Worm (Caenorhabditis elegans) whole organism, L3 larva: Measurements from ENCODE around the gene egl-18.

Experiments
- R02D3.7 ChIP-seq: fragments of 150-350 bp; optimal IDR thresholded peaks from 2 replicates; lab custom pipeline; 2014; ENCODE audit warnings: missing biosample characterization, missing genetic modification characterization
- ZK546.5 ChIP-seq: sonication (generic microtip); optimal IDR thresholded peaks from 2 replicates; lab custom pipeline; 2017; ENCODE audit warnings: missing biosample characterization, missing genetic modification characterization
- aly-2 ChIP-seq: fragments of 150-350 bp; optimal IDR thresholded peaks from 2 replicates; lab custom pipeline; 2014; ENCODE audit warnings: missing biosample characterization, missing genetic modification characterization
- ama-1 ChIP-seq: fragments of 150-350 bp; optimal IDR thresholded peaks from 2 replicates; lab custom pipeline; 2018
- ceh-16 ChIP-seq: sonication (generic microtip); optimal IDR thresholded peaks from 2 replicates; lab custom pipeline; 2017; ENCODE audit warnings: missing biosample characterization, missing genetic modification characterization
- ceh-28 ChIP-seq: fragments of 150-350 bp; optimal IDR thresholded peaks from 2 replicates; lab custom pipeline; 2014; ENCODE audit warnings: missing biosample characterization, missing genetic modification reagents, missing genetic modification characterization
- ceh-82 ChIP-seq: fragments of 150-350 bp; optimal IDR thresholded peaks from 2 replicates; lab custom pipeline; 2014; ENCODE audit warnings: missing biosample characterization, missing genetic modification characterization
- egl-27 ChIP-seq: sonication (generic microtip); optimal IDR thresholded peaks from 4 replicates; lab custom pipeline; 2017; ENCODE audit warnings: missing biosample characterization, missing genetic modification reagents, missing genetic modification characterization
- egl-5 ChIP-seq: fragments of 150-350 bp; optimal IDR thresholded peaks from 2 replicates; lab custom pipeline; 2017; ENCODE audit warnings: missing biosample characterization, missing genetic modification reagents, missing genetic modification characterization, inconsistent platforms
- elt-1 ChIP-seq: fragments of 150-350 bp; optimal IDR thresholded peaks from 2 replicates; lab custom pipeline; 2014; ENCODE audit warnings: missing biosample characterization, missing genetic modification characterization
- elt-2 ChIP-seq: sonication (generic microtip); optimal IDR thresholded peaks from 2 replicates; lab custom pipeline; 2016; ENCODE audit warnings: missing genetic modification reagents, mild to moderate bottlenecking, missing genetic modification characterization, missing compliant biosample characterization
- elt-3 ChIP-seq, 3 experiments: fragments of 150-350 bp in 1 of 3; sonication (generic microtip) in 2 of 3; optimal IDR thresholded peaks; 2 replicates in 2 of 3; 4 replicates in 1 of 3; lab custom pipeline; 2014 to 2017; ENCODE audit warnings: missing biosample characterization in 3 of 3, missing genetic modification characterization in 3 of 3
- eor-1 ChIP-seq, 2 experiments: fragments of 150-350 bp; optimal IDR thresholded peaks; 2 replicates each; lab custom pipeline; 2014 to 2018; ENCODE audit warnings: missing biosample characterization in 2 of 2, missing genetic modification characterization in 2 of 2
- fkh-2 ChIP-seq: fragments of 150-350 bp; optimal IDR thresholded peaks from 2 replicates; lab custom pipeline; 2014; ENCODE audit warnings: missing biosample characterization, missing genetic modification reagents, missing genetic modification characterization
- hmg-11 ChIP-seq: sonication (generic microtip); optimal IDR thresholded peaks from 2 replicates; lab custom pipeline; 2016; ENCODE audit warnings: missing genetic modification characterization, missing compliant biosample characterization
- lin-15B ChIP-seq: fragments of 150-350 bp; optimal IDR thresholded peaks from 2 replicates; lab custom pipeline; 2014; ENCODE audit warnings: missing biosample characterization, missing genetic modification characterization
- lin-39 ChIP-seq: fragments of 150-350 bp; optimal IDR thresholded peaks from 2 replicates; lab custom pipeline; 2018; ENCODE audit warnings: missing biosample characterization, missing genetic modification reagents, missing genetic modification characterization
- lsy-12 ChIP-seq: sonication (generic microtip); optimal IDR thresholded peaks from 2 replicates; lab custom pipeline; 2016; ENCODE audit warnings: mild to moderate bottlenecking, missing genetic modification characterization, missing compliant biosample characterization
- nfya-1 ChIP-seq: sonication (generic microtip); optimal IDR thresholded peaks from 2 replicates; lab custom pipeline; 2017; ENCODE audit warnings: missing genetic modification characterization, mild to moderate bottlenecking, missing compliant biosample characterization, antibody characterized with exemption, moderate library complexity; ENCODE audit not compliant: insufficient read depth
- nhr-11 ChIP-seq: fragments of 150-350 bp; optimal IDR thresholded peaks from 2 replicates; lab custom pipeline; 2014; ENCODE audit warnings: missing biosample characterization, missing genetic modification characterization
- nhr-12 ChIP-seq: fragments of 150-350 bp; optimal IDR thresholded peaks from 2 replicates; lab custom pipeline; 2014; ENCODE audit warnings: missing biosample characterization, missing genetic modification characterization
- nhr-23 ChIP-seq: fragments of 150-350 bp; optimal IDR thresholded peaks from 2 replicates; lab custom pipeline; 2014; ENCODE audit warnings: missing biosample characterization, missing genetic modification reagents, missing genetic modification characterization
- nhr-25 ChIP-seq: sonication (generic microtip); optimal IDR thresholded peaks from 2 replicates; lab custom pipeline; 2017; ENCODE audit warnings: missing biosample characterization, missing genetic modification characterization
- nhr-67 ChIP-seq: fragments of 150-350 bp; optimal IDR thresholded peaks from 2 replicates; lab custom pipeline; 2014; ENCODE audit warnings: missing biosample characterization, missing genetic modification characterization
- nhr-76 ChIP-seq: fragments of 150-350 bp; sonication (generic microtip); optimal IDR thresholded peaks from 5 replicates; lab custom pipeline; 2014; ENCODE audit warnings: missing biosample characterization, missing genetic modification characterization
- nhr-77 ChIP-seq: fragments of 150-350 bp; optimal IDR thresholded peaks from 2 replicates; lab custom pipeline; 2014; ENCODE audit warnings: missing biosample characterization, missing genetic modification characterization
- pha-4 ChIP-seq: fragments of 150-350 bp; optimal IDR thresholded peaks from 2 replicates; lab custom pipeline; 2014; ENCODE audit warnings: missing biosample characterization, missing genetic modification reagents, missing genetic modification characterization
- pqm-1 ChIP-seq: fragments of 150-350 bp; optimal IDR thresholded peaks from 2 replicates; lab custom pipeline; 2017; ENCODE audit warnings: missing biosample characterization, missing genetic modification characterization, inconsistent platforms
- sea-2 ChIP-seq: fragments of 150-350 bp; sonication (generic microtip); optimal IDR thresholded peaks from 4 replicates; lab custom pipeline; 2014; ENCODE audit warnings: missing biosample characterization, missing genetic modification reagents, missing genetic modification characterization
- skn-1 ChIP-seq: fragments of 150-350 bp; optimal IDR thresholded peaks from 2 replicates; lab custom pipeline; 2014; ENCODE audit warnings: missing biosample characterization, missing genetic modification characterization
- snpc-4 ChIP-seq: fragments of 150-350 bp; optimal IDR thresholded peaks from 2 replicates; lab custom pipeline; 2014; ENCODE audit warnings: missing biosample characterization, missing genetic modification characterization
- tbx-2 ChIP-seq: sonication (generic microtip); optimal IDR thresholded peaks from 2 replicates; lab custom pipeline; 2016; ENCODE audit warnings: mild to moderate bottlenecking, missing genetic modification characterization, missing compliant biosample characterization
- unc-62 ChIP-seq: fragments of 150-350 bp; sonication (generic microtip); optimal IDR thresholded peaks from 4 replicates; lab custom pipeline; 2014; ENCODE audit warnings: missing biosample characterization, missing genetic modification reagents, missing genetic modification characterization

egl-18 gene

DNA sequence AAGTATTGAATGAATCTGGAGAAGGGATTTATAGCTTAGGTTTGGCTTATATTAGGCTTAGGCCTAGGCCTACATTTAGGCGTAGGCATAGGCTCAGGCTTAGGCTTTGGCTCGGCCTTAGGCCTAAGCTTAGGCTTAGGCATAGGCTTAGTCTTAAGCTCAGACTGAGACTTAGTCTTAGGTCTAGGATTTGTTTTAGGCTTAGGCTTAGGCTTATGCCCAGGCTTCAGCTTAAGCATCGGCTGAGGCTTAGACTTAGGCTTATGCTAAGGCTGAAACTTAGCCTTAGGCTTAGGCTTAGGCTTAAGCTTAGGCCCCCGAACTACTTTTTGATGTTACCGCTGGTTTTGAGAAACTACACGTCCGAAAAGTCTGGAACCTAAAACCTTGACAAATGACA, 18.4 kb downstream of the egl-18 start:
- no peak for TF ChIP-seq R02D3.7 (tag; lab: Kevin White, UChicago)
- TF ChIP-seq fkh-2 (tag; lab: Kevin White, UChicago), result no peak
- TF ChIP-seq hmg-11 (tag; lab: Kevin White, UChicago), result no peak
- TF ChIP-seq sea-2 (GFP tag; lab: Kevin White, UChicago), result no peak
- TF ChIP-seq elt-3 (tag; optimal IDR thresholded peaks at IDR 0.05; lab: Kevin White, UChicago), result no peak
- no peak for TF ChIP-seq eor-1 (tag; optimal IDR thresholded peaks at IDR 0.05; lab: Kevin White, UChicago)

DNA sequence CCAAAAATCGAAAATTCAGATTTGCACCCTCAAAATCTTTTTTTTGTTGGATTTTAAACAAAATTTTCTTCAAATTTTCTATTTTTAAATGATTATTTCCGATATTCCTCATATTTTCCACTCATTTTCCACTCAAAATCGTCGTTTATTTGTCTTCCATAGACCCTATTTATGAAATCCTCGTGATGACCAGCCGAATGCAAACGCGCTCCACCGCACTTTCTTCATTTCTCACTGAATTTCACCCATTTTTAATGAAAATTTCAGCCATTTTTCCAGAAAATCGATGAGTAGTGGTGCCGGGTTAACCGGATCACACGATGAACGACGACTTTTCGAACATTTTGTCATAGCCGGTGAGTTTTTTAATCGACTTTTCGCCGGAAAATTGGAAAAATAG, 21.6 kb downstream of the egl-18 start, which contains the start of gene denn-4:
Gene denn-4 (plus strand): TSS at position 280 of the 400 bp plus-strand sequence.
- TF ChIP-seq nfya-1, result peak; percentile 5
- peak; percentile 68 for TF ChIP-seq lin-15B
- TF ChIP-seq pha-4, result peak; percentile 44
- no peak for TF ChIP-seq skn-1

DNA sequence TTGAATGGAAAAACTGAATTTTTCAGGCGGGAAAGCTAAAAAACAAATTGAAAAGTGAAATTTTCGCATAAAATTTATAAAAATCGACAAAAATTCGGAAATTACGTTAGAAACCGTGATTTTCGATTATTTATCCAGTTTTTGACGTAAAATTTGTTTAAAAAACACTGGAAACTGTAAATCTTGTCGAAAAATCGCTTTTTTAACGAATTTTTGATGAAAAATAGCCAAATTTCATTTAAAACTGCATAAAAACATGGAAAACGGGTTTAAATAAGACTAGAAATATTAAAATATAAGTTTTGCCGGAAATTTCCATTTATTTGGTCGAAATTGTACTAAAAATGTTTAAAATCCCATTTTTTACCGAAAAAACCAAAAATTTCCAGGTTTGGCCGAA, 22.1 kb downstream of the egl-18 start:
- TF ChIP-seq R02D3.7 (tag; lab: Kevin White, UChicago) (no peak), lin-39 (tag; lab: Kevin White, UChicago) (no peak)
- TF ChIP-seq, all 47 proteins: peak for 0

DNA sequence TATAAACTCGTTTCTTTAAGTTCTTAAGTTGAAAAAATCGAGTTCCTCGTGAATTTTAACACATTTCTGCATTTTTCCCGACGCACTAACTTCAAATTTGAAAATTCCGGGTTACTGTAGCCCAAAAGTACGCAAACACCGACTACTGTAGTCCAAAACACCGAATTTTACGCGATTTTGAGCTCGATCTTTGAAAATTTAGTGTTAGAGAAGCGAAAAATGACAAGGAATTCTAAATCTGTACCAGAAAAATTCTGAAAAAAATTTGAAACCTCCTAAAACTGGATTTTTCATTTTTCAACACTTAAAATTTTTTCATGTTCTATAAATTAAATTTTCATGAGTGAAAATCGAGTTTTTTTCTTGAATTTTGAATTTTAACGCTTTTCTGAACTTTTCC, 43.1 kb downstream of the egl-18 start:
- no peak for TF ChIP-seq lsy-12 (tag; lab: Kevin White, UChicago)
- TF ChIP-seq ama-1 (lab: Kevin White, UChicago), result no peak
- TF ChIP-seq nhr-11, result no peak
- TF ChIP-seq skn-1, result no peak
- no peak for TF ChIP-seq ceh-16 (tag; lab: Kevin White, UChicago)
- no peak for TF ChIP-seq R02D3.7 (tag; lab: Kevin White, UChicago)
- TF ChIP-seq nhr-23 (tag; lab: Kevin White, UChicago), result no peak

DNA sequence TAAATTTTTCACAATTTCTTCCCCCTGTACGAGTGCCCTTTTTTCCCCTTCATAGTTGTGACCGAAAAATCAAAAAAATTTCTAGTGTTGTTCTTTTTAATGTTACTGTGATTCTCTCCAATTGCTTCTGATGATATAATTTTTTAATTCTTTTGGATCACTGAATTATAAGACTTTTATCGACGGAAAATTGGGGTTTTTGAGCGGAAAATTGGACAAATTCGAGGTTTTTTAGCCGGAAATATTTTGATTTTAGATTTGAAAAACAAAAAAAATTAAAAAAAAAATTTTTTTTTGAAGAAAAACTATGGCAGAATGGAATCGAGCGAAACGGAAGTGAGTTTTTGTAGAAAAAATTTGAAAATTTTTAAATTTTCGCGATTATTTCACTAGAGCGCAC, 45.8 kb downstream of the egl-18 start, which contains the start of gene tsen-54:
Gene tsen-54 (plus strand): TSS at position 301 of the 400 bp plus-strand sequence.
- no peak for TF ChIP-seq aly-2 (tag; lab: Kevin White, UChicago)
- TF ChIP-seq fkh-2 (tag; lab: Kevin White, UChicago), result no peak

DNA sequence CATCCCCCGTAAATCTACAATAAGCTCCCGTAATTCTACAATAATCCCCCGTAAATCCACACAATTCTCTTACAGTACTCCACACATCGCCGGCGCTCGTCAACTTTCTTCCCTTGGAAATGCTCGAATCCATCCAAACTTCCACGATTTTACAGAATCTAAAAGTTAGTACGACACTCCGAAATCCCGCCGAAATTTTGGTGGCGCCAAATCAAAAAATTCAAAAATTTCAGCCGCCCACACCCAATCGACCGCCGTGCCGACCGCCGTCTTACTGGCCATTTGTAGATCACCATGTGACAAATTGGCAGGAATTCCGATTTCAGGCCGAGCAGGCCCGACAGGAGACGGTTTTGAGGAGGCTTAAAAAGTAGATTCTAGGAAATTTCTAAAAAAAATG, 50.2 kb downstream of the egl-18 start:
- TF ChIP-seq elt-1 (tag; lab: Kevin White, UChicago) (no peak), nhr-12 (no peak), ceh-82 (tag; lab: Kevin White, UChicago) (no peak), nhr-11 (no peak), nfya-1 (no peak), pqm-1 (tag; lab: Kevin White, UChicago) (no peak), lin-39 (tag; lab: Kevin White, UChicago) (no peak), elt-2 (no peak), egl-27 (tag; lab: Kevin White, UChicago) (no peak), ZK546.5 (tag; lab: Kevin White, UChicago) (no peak), nhr-25 (no peak), lin-15B (no peak), tbx-2 (tag; lab: Kevin White, UChicago) (no peak), egl-5 (tag; lab: Kevin White, UChicago) (no peak), unc-62 (GFP tag; lab: Kevin White, UChicago) (no peak), nhr-67 (tag; lab: Kevin White, UChicago) (no peak), skn-1 (no peak), nhr-77 (no peak), ceh-28 (tag; lab: Kevin White, UChicago) (no peak)

DNA sequence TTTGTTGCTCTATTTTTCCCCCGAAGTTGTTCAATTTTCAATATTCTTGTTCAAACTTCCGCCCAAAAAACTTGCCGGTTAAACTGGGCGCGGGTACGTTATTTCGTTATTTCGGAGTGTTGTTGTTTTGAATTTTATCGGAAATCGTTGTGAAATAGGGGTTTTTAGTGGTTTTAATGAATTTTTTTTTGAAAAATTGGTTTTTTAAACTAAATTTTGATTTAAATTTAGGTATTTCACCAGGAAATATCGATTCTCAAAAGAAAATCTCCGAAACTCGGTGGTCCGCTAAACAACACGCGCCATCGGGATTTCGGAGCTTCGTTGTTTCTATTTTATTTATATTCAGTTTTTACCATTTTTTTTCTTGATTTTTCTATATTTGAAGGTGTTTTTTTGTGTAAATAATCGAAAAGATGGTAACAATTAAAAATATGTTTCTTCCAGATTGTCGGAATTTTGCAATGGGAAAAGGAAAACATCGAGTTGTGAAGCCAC, 51.1 kb downstream of the egl-18 start, which contains the start of gene F52C12.2:
Gene F52C12.2 (plus strand): TSS at position 448 of the 498 bp plus-strand sequence.
- TF ChIP-seq nhr-76 (tag; lab: Kevin White, UChicago) (no peak), R02D3.7 (tag; lab: Kevin White, UChicago) (peak; percentile 2), elt-3 (tag; optimal IDR thresholded peaks at IDR 0.05; lab: Kevin White, UChicago) (no peak), snpc-4 (tag; lab: Kevin White, UChicago) (no peak), skn-1 (peak; percentile 56), elt-2 (peak; percentile 13), ama-1 (lab: Kevin White, UChicago) (no peak), pha-4 (peak; percentile 64), hmg-11 (tag; lab: Kevin White, UChicago) (peak; percentile 52), nhr-23 (tag; lab: Kevin White, UChicago) (peak; percentile 16), nfya-1 (peak; percentile 55), lin-15B (peak; percentile 67)
- TF ChIP-seq, all 47 proteins: peak for 8
